Worm (Caenorhabditis elegans): Measurements from ENCODE around the gene fbxa-78.
A peak's percentile ranks its signal among the peaks of the same experiment; 100 is the strongest.

The fbxa-78 gene

DNA sequence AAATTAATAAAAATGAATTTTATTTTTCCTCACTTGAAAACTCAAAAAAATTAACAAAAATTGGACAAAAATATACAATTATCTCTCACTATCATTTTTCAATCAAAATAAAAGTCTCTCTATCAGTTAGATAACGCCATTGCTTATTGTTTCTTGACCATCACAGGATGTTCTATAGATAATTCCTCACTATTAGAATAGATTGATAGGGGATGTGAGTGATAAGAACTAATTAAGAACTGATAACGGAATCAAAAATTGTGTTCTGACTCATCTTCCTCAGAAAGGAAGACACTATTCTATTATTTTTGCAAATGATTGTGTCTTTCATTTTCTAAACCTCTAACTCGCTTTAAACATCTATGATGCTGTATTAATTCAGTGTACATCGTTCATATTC, 30.9 kb upstream of the fbxa-78 start:
- TF ChIP-seq nhr-47 (tag; optimal IDR thresholded peaks at IDR 0.05) (no peak), lin-35 (GFP tag; optimal IDR thresholded peaks at IDR 0.05) (no peak), lin-14 (GFP tag; optimal IDR thresholded peaks at IDR 0.05) (no peak), elt-2 (tag; optimal IDR thresholded peaks at IDR 0.05) (peak; percentile 87), hpl-2 (GFP tag; optimal IDR thresholded peaks at IDR 0.05) (no peak), lsy-2 (tag; optimal IDR thresholded peaks at IDR 0.05) (no peak), pax-3 (tag; optimal IDR thresholded peaks at IDR 0.05) (no peak), fkh-8 (tag; optimal IDR thresholded peaks at IDR 0.05) (no peak), egl-27 (tag; optimal IDR thresholded peaks at IDR 0.05) (no peak), nhr-85 (tag) (no peak), jun-1 (tag; optimal IDR thresholded peaks at IDR 0.05) (peak; percentile 75), unc-86 (tag; optimal IDR thresholded peaks at IDR 0.05) (no peak), pqm-1 (tag; optimal IDR thresholded peaks at IDR 0.05) (peak; percentile 35)

DNA sequence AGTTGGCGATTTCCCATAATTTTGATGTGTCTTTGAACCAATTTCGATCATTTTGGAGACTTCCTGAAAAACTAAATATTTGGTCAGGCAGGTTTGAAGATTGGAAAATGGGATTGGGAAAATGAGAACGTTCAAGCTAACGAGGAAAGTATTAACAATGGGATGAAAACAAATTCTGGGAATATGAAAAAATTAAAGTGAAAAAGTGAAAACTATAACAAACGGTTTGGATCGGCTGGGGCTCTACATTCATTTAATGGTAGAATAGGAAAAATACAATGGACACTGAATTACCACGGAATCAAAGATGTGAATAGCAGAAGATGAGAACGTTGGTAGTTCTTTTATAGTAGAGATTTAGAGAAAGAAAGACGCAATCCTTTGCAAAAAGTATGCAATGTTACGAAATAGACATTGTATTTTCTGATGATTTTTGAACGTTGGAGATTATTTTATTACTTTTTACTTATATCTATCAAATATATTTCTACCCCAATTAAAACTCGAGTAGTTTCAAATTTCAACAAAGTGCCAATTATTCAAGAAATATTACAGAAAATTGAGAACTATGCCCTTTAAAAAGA, 30.3 kb upstream of the fbxa-78 start, which contains the start of gene fbxa-50:
Gene fbxa-50, minus strand, starts transcription at position 51 of the 584 bp plus-strand sequence.
- TF ChIP-seq blmp-1 (tag; optimal IDR thresholded peaks at IDR 0.05), result no peak
- no peak for TF ChIP-seq F16B12.6 (tag; optimal IDR thresholded peaks at IDR 0.05)
- TF ChIP-seq vab-15 (tag; optimal IDR thresholded peaks at IDR 0.05), result no peak
- TF ChIP-seq lir-3 (tag; optimal IDR thresholded peaks at IDR 0.05; ENCODE audit: poor library complexity), result no peak
- TF ChIP-seq nhr-76 (tag; optimal IDR thresholded peaks at IDR 0.05), result no peak
- TF ChIP-seq skn-1 (tag; optimal IDR thresholded peaks at IDR 0.05), result peak; percentile 21
- no peak for TF ChIP-seq fkh-10 (GFP tag; optimal IDR thresholded peaks at IDR 0.05)

DNA sequence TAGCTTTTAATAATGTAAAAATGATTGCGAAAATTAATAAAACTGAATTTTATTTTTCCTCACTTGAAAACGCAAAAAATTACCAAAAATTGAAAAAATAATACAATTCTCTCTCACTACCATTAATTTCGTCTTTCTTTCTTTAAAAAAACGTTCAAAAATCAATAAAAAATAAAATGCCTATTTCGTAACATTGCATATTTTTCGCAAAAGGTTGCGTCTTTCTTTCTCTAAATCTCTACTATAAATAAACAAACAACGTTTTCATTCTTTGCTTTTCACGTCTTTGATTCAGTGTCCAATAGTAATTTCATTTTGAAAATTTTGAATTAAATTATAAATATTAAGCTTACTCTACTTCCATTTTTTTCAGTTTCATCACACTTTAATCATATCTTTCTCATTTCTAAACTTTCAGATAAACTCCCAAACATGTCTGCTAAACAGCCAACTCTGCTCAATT, 26.4 kb upstream of the fbxa-78 start, which contains the start of gene fbxa-37:
Gene fbxa-37, plus strand, starts transcription at position 413 of the 463 bp plus-strand sequence.
- no peak for TF ChIP-seq ceh-63 (GFP tag; optimal IDR thresholded peaks at IDR 0.05)
- TF ChIP-seq C04F5.9 (tag; optimal IDR thresholded peaks at IDR 0.05), result no peak
- TF ChIP-seq aha-1 (tag; optimal IDR thresholded peaks at IDR 0.05), result no peak
- TF ChIP-seq C16A3.4 (tag; optimal IDR thresholded peaks at IDR 0.05), result no peak
- TF ChIP-seq lin-39 (tag; optimal IDR thresholded peaks at IDR 0.05), result no peak
- no peak for TF ChIP-seq nhr-76 (tag; optimal IDR thresholded peaks at IDR 0.05)
- no peak for TF ChIP-seq jun-1 (tag; optimal IDR thresholded peaks at IDR 0.05)
- TF ChIP-seq fkh-4 (tag; optimal IDR thresholded peaks at IDR 0.05; ENCODE audit: borderline replicate concordance), result no peak
- TF ChIP-seq unc-86 (tag; optimal IDR thresholded peaks at IDR 0.05), result no peak
- TF ChIP-seq nhr-77 (tag; optimal IDR thresholded peaks at IDR 0.05), result no peak
- no peak for TF ChIP-seq mdl-1 (tag; optimal IDR thresholded peaks at IDR 0.05)
- TF ChIP-seq lir-3 (tag; optimal IDR thresholded peaks at IDR 0.05; ENCODE audit: poor library complexity), result no peak
- TF ChIP-seq sup-37 (GFP tag; optimal IDR thresholded peaks at IDR 0.05), result no peak
- TF ChIP-seq fos-1 (tag; optimal IDR thresholded peaks at IDR 0.05), result no peak
- peak; percentile 92 for TF ChIP-seq zip-4 (GFP tag; optimal IDR thresholded peaks at IDR 0.05)
- TF ChIP-seq sptf-1 (tag; optimal IDR thresholded peaks at IDR 0.05), result no peak
- TF ChIP-seq alr-1 (tag; optimal IDR thresholded peaks at IDR 0.05; ENCODE audit: borderline replicate concordance), result no peak
- peak; percentile 18 for TF ChIP-seq nhr-47 (tag; optimal IDR thresholded peaks at IDR 0.05)
- no peak for TF ChIP-seq nhr-85 (tag)
- TF ChIP-seq skn-1 (tag; optimal IDR thresholded peaks at IDR 0.05), result peak; percentile 61
- TF ChIP-seq isw-1 (GFP tag; IDR thresholded peaks at IDR 0.05), result no peak
- TF ChIP-seq ceh-82 (tag; optimal IDR thresholded peaks at IDR 0.05), result peak in 2 of 3 experiments; percentile 32 to 34
- TF ChIP-seq lin-14 (GFP tag; optimal IDR thresholded peaks at IDR 0.05), result peak; percentile 61
- TF ChIP-seq snpc-4 (tag; optimal IDR thresholded peaks at IDR 0.05), result no peak
- no peak for TF ChIP-seq unc-30 (tag; optimal IDR thresholded peaks at IDR 0.05)
- no peak for TF ChIP-seq efl-3 (GFP tag; optimal IDR thresholded peaks at IDR 0.05)
- TF ChIP-seq mep-1 (tag; optimal IDR thresholded peaks at IDR 0.05), result no peak
- no peak for TF ChIP-seq unc-62 (GFP tag; optimal IDR thresholded peaks at IDR 0.05)
- TF ChIP-seq nhr-71 (tag; optimal IDR thresholded peaks at IDR 0.05), result peak; percentile 42
- TF ChIP-seq aly-2 (tag; optimal IDR thresholded peaks at IDR 0.05), result no peak
- TF ChIP-seq irx-1 (tag; optimal IDR thresholded peaks at IDR 0.05), result no peak
- TF ChIP-seq dpl-1 (GFP tag; optimal IDR thresholded peaks at IDR 0.05), result no peak
- peak; percentile 2 for TF ChIP-seq elt-2 (tag; optimal IDR thresholded peaks at IDR 0.05)
- no peak for TF ChIP-seq lin-13 (GFP tag; optimal IDR thresholded peaks at IDR 0.05)
- no peak for TF ChIP-seq tlp-1 (tag; optimal IDR thresholded peaks at IDR 0.05)
- peak; percentile 25 for TF ChIP-seq swsn-7 (tag; optimal IDR thresholded peaks at IDR 0.05)
- no peak for TF ChIP-seq egl-13 (tag; optimal IDR thresholded peaks at IDR 0.05)
- TF ChIP-seq pax-3 (tag; optimal IDR thresholded peaks at IDR 0.05), result no peak

All from whole organism, L1 larva.